Worm (Caenorhabditis elegans) whole organism, L4/young adult: ENCODE measurements around the gene D1014.13.

Source experiments
- W03F9.2 ChIP-seq: fragments of 150-350 bp; optimal IDR thresholded peaks from 2 replicates; lab custom pipeline; 2014; ENCODE audit warnings: missing biosample characterization, missing genetic modification characterization
- dao-5 ChIP-seq: sonication (generic microtip); optimal IDR thresholded peaks from 2 replicates; lab custom pipeline; 2016; ENCODE audit warnings: missing genotype, missing genetic modification characterization, moderate library complexity, missing compliant biosample characterization
- him-1 ChIP-seq: sonication (generic microtip); optimal IDR thresholded peaks from 2 replicates; lab custom pipeline; 2016; ENCODE audit warnings: missing genotype, missing genetic modification reagents, missing genetic modification characterization, missing compliant biosample characterization

- TF ChIP-seq W03F9.2: no peak
- TF ChIP-seq him-1 (tag; lab: Kevin White, UChicago): no peak
- no peak for TF ChIP-seq dao-5 (tag; lab: Kevin White, UChicago)
Measured at ce11 chrV:8129252-8129651, 16.2 kb upstream of the D1014.13 start, which contains the start of gene spr-1.
